Fruit fly (Drosophila melanogaster) whole organism, wandering third instar larva: Measurements from ENCODE around the gene tal-2A.

Source experiments
- Abd-B ChIP-seq: fragments of >200 bp; optimal IDR thresholded peaks from 2 replicates; lab custom pipeline; 2017; ENCODE audit warnings: missing biosample characterization, missing genetic modification characterization
- CG9705 ChIP-seq: fragments of 200-800 bp; sonication (Bioruptor generic); optimal IDR thresholded peaks from 2 replicates; lab custom pipeline; 2018; ENCODE audit warnings: missing biosample characterization, mild to moderate bottlenecking, missing genetic modification characterization
- Dfd ChIP-seq: fragments of >200 bp; optimal IDR thresholded peaks from 2 replicates; lab custom pipeline; 2017; ENCODE audit warnings: missing biosample characterization, missing genetic modification characterization
- GATAd ChIP-seq: sonication (Bioruptor generic); optimal IDR thresholded peaks from 2 replicates; lab custom pipeline; 2016; ENCODE audit warnings: missing biosample characterization, missing genetic modification characterization
- HLH106 ChIP-seq: fragments of 200-800 bp; optimal IDR thresholded peaks from 3 replicates; lab custom pipeline; 2019; ENCODE audit warnings: missing biosample characterization, mild to moderate bottlenecking, missing genetic modification characterization, moderate library complexity
- Hnf4 ChIP-seq: fragments of 200-800 bp; sonication (Bioruptor generic); optimal IDR thresholded peaks from 2 replicates; lab custom pipeline; 2016; ENCODE audit warnings: missing biosample characterization, mild to moderate bottlenecking, missing genetic modification characterization
- Hr83 ChIP-seq: fragments of 200-300 bp; sonication (Bioruptor generic); optimal IDR thresholded peaks from 2 replicates; lab custom pipeline; 2016; ENCODE audit warnings: missing biosample characterization, mild to moderate bottlenecking, missing genetic modification characterization, moderate library complexity; ENCODE audit not compliant: poor library complexity, severe bottlenecking
- Jra ChIP-seq: sonication (Bioruptor generic); optimal IDR thresholded peaks from 2 replicates; lab custom pipeline; 2016; ENCODE audit warnings: missing biosample characterization, missing genetic modification characterization
- Myc ChIP-seq: fragments of >200 bp; optimal IDR thresholded peaks from 2 replicates; lab custom pipeline; 2017
- N ChIP-seq: fragments of >200 bp; optimal IDR thresholded peaks from 2 replicates; lab custom pipeline; 2018; ENCODE audit warnings: missing biosample characterization, missing external identifiers, missing genetic modification characterization
- OdsH ChIP-seq: fragments of 200-800 bp; sonication (Bioruptor generic); optimal IDR thresholded peaks from 2 replicates; lab custom pipeline; 2016; ENCODE audit warnings: missing biosample characterization, mild to moderate bottlenecking, missing genetic modification characterization
- Rel ChIP-seq, 2 experiments: fragments of 200-800 bp; sonication (Bioruptor generic) in 1 of 2; optimal IDR thresholded peaks; 2 replicates in 1 of 2; 3 replicates in 1 of 2; lab custom pipeline; 2016 to 2019; ENCODE audit warnings: mild to moderate bottlenecking in 2 of 2, missing biosample characterization in 2 of 2, missing genetic modification characterization in 2 of 2, moderate library complexity in 1 of 2
- Sp1 ChIP-seq: fragments of 200-800 bp; sonication (Bioruptor generic); optimal IDR thresholded peaks from 3 replicates; lab custom pipeline; 2019; ENCODE audit warnings: missing biosample characterization, mild to moderate bottlenecking, missing genetic modification characterization, moderate library complexity
- br ChIP-seq: fragments of 200-800 bp; sonication (Bioruptor generic); optimal IDR thresholded peaks from 2 replicates; lab custom pipeline; 2016; ENCODE audit warnings: missing biosample characterization, missing genetic modification characterization
- brk ChIP-seq: fragments of 200-800 bp; sonication (Bioruptor generic); optimal IDR thresholded peaks from 2 replicates; lab custom pipeline; 2016; ENCODE audit warnings: missing biosample characterization, mild to moderate bottlenecking, missing genetic modification characterization
- dl ChIP-seq, 2 experiments: fragments of 175-275, 200-275 bp in 1 of 2; fragments of 200-275 bp in 1 of 2; sonication (Bioruptor generic); optimal IDR thresholded peaks; lab custom pipeline; 2018; ENCODE audit warnings: mild to moderate bottlenecking in 2 of 2, missing biosample characterization in 2 of 2, missing genetic modification characterization in 2 of 2, moderate library complexity in 2 of 2; ENCODE audit not compliant: partially characterized antibody in 2 of 2, insufficient read depth in 1 of 2
- dmrt93B ChIP-seq: fragments of 200-800 bp; sonication (Bioruptor generic); optimal IDR thresholded peaks from 2 replicates; lab custom pipeline; 2018; ENCODE audit warnings: missing biosample characterization, mild to moderate bottlenecking, missing genetic modification characterization
- dsf ChIP-seq: sonication (Bioruptor generic); optimal IDR thresholded peaks from 2 replicates; lab custom pipeline; 2016; ENCODE audit warnings: missing biosample characterization, missing genetic modification characterization, borderline replicate concordance
- ey ChIP-seq: fragments of 200-800 bp; sonication (Bioruptor generic); optimal IDR thresholded peaks from 2 replicates; lab custom pipeline; 2016; ENCODE audit warnings: missing biosample characterization, missing genetic modification characterization
- foxo ChIP-seq, 2 experiments: fragments of 200-800 bp; sonication (Bioruptor generic); optimal IDR thresholded peaks; 2 replicates in 1 of 2; 3 replicates in 1 of 2; lab custom pipeline; 2016 to 2017; ENCODE audit warnings: missing biosample characterization in 2 of 2, missing genetic modification characterization in 2 of 2
- fru ChIP-seq: fragments of 200-800 bp; sonication (Bioruptor generic); optimal IDR thresholded peaks from 3 replicates; lab custom pipeline; 2016; ENCODE audit warnings: missing biosample characterization, mild to moderate bottlenecking, missing genetic modification characterization
- h ChIP-seq: fragments of 200-800 bp; sonication (Bioruptor generic); optimal IDR thresholded peaks from 3 replicates; lab custom pipeline; 2016; ENCODE audit warnings: missing biosample characterization, mild to moderate bottlenecking, missing genetic modification characterization
- jim ChIP-seq: fragments of 175-275, 200-325 bp; sonication (Bioruptor generic); optimal IDR thresholded peaks from 2 replicates; lab custom pipeline; 2016; ENCODE audit warnings: missing biosample characterization, mild to moderate bottlenecking, missing genetic modification characterization
- pan ChIP-seq: fragments of >200 bp; optimal IDR thresholded peaks from 2 replicates; lab custom pipeline; 2017
- psq ChIP-seq: fragments of 200-800 bp; sonication (Bioruptor generic); optimal IDR thresholded peaks from 3 replicates; lab custom pipeline; 2017; ENCODE audit warnings: missing biosample characterization, mild to moderate bottlenecking, missing genetic modification characterization, moderate library complexity
- rgr ChIP-seq: fragments of 200-800 bp; sonication (Bioruptor generic); optimal IDR thresholded peaks from 3 replicates; lab custom pipeline; 2016; ENCODE audit warnings: missing biosample characterization, mild to moderate bottlenecking, missing genetic modification characterization
- sage ChIP-seq: fragments of 200-800 bp; sonication (Bioruptor generic); optimal IDR thresholded peaks from 2 replicates; lab custom pipeline; 2016; ENCODE audit warnings: missing biosample characterization, mild to moderate bottlenecking, missing genetic modification characterization
- sv ChIP-seq: fragments of 200-800 bp; sonication (Bioruptor generic); optimal IDR thresholded peaks from 3 replicates; lab custom pipeline; 2016; ENCODE audit warnings: missing biosample characterization, missing genetic modification characterization
- tai ChIP-seq: sonication (Bioruptor generic); optimal IDR thresholded peaks from 2 replicates; lab custom pipeline; 2016; ENCODE audit warnings: missing biosample characterization, missing genetic modification characterization
- usp ChIP-seq: fragments of >200 bp; optimal IDR thresholded peaks from 2 replicates; lab custom pipeline; 2017; ENCODE audit warnings: missing biosample characterization, missing genetic modification characterization
- woc ChIP-seq: sonication (Bioruptor generic); optimal IDR thresholded peaks from 2 replicates; lab custom pipeline; 2016; ENCODE audit warnings: missing biosample characterization, mild to moderate bottlenecking, missing genetic modification characterization

The tal-2A gene

DNA sequence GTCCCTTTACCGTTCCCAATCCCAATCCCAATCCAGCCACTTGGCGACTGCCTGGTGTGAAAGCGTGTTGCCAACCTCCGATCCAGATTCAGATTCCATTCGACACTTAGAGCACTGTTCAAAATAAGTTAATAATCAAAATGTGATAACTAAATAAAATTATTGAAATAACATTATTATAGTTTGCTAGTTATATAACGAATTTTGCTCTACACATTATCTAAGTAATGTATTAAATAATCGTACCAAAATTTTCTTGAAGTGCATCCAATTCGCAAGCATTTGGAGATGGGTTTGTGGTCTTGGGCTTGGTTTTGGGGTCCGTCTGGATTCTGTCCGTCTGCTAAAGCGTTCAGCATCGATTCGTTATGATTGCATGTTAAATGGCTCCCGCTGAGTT lies 36.4 kb downstream of the tal-2A start:
- TF ChIP-seq woc (GFP tag; lab: Kevin White, UChicago): peak; percentile 74
- TF ChIP-seq Sp1 (GFP tag; lab: Kevin White, UChicago): peak; percentile 92
- TF ChIP-seq dmrt93B: peak; percentile 68
- peak; percentile 74 for TF ChIP-seq CG9705 (GFP tag; lab: Kevin White, UChicago)
- peak; percentile 86 for TF ChIP-seq rgr (GFP tag; lab: Kevin White, UChicago)
- peak; percentile 67 for TF ChIP-seq Jra (GFP tag; lab: Kevin White, UChicago)
- TF ChIP-seq OdsH (GFP tag; lab: Kevin White, UChicago): peak; percentile 92
- peak; percentile 93 for TF ChIP-seq brk (GFP tag; lab: Kevin White, UChicago)
- TF ChIP-seq tai: peak; percentile 67
- TF ChIP-seq Abd-B (GFP tag; lab: Kevin White, UChicago): no peak
- peak; percentile 77 for TF ChIP-seq ey (GFP tag; lab: Kevin White, UChicago)
- TF ChIP-seq foxo (GFP tag; optimal IDR thresholded peaks at IDR 0.05; lab: Kevin White, UChicago): peak in 1 of 2 experiments; percentile 85
- peak; percentile 86 for TF ChIP-seq fru (GFP tag; lab: Kevin White, UChicago)
- peak; percentile 92 for TF ChIP-seq HLH106 (tag; lab: Kevin White, UChicago)
- TF ChIP-seq N: no peak
- no peak for TF ChIP-seq Rel (GFP tag; optimal IDR thresholded peaks at IDR 0.05; lab: Kevin White, UChicago)
- peak; percentile 67 for TF ChIP-seq Rel (tag; optimal IDR thresholded peaks at IDR 0.05; lab: Kevin White, UChicago)
- TF ChIP-seq dsf (GFP tag; lab: Kevin White, UChicago): peak; percentile 66
- TF ChIP-seq h: peak; percentile 91
- TF ChIP-seq Hr83 (GFP tag; lab: Kevin White, UChicago): no peak
- peak; percentile 81 for TF ChIP-seq br (GFP tag; lab: Kevin White, UChicago)
- TF ChIP-seq jim (GFP tag; lab: Kevin White, UChicago): no peak
- TF ChIP-seq pan (lab: Kevin White, UChicago): no peak
- peak; percentile 77 for TF ChIP-seq sage (GFP tag; lab: Kevin White, UChicago)
- peak; percentile 80 for TF ChIP-seq psq (GFP tag; lab: Kevin White, UChicago)
- TF ChIP-seq Hnf4 (GFP tag; lab: Kevin White, UChicago): peak; percentile 84
- TF ChIP-seq, all 38 proteins: peak for 20

DNA sequence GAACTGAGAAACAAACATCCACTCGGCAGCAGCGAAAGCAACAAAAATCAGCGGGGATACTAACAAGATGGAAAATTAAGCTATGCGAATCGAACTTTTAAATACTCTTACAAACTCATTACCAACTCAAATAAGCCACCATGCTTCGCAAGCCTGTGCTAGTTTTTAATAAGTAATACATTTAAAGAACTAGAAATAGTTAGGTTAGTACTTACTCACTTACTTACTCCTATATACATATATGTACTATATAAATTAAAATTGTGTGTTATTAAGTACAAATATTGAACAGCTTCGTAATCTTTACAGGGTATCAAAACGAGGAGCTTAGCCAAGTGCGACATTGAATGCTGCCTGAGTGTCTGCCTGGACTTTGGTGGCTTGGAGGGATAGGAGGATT lies 38.1 kb downstream of the tal-2A start:
- TF ChIP-seq Hr83 (GFP tag; lab: Kevin White, UChicago) (no peak), Dfd (GFP tag; lab: Kevin White, UChicago) (no peak), sv (no peak), rgr (GFP tag; lab: Kevin White, UChicago) (peak; percentile 14), ey (GFP tag; lab: Kevin White, UChicago) (peak; percentile 9), HLH106 (tag; lab: Kevin White, UChicago) (peak; percentile 54), h (peak; percentile 39), OdsH (GFP tag; lab: Kevin White, UChicago) (peak; percentile 22), Sp1 (GFP tag; lab: Kevin White, UChicago) (peak; percentile 45), foxo (GFP tag; optimal IDR thresholded peaks at IDR 0.05; lab: Kevin White, UChicago) (peak in 1 of 2 experiments; percentile 39), Jra (GFP tag; lab: Kevin White, UChicago) (no peak), dl (GFP tag; optimal IDR thresholded peaks at IDR 0.05; lab: Kevin White, UChicago; ENCODE audit: insufficient read depth in 1 of 2, partially characterized antibody in 2 of 2) (no peak), br (GFP tag; lab: Kevin White, UChicago) (no peak), usp (GFP tag; lab: Kevin White, UChicago) (no peak), psq (GFP tag; lab: Kevin White, UChicago) (peak; percentile 7), dmrt93B (peak; percentile 10), GATAd (GFP tag; lab: Kevin White, UChicago) (no peak), fru (GFP tag; lab: Kevin White, UChicago) (peak; percentile 32)

DNA sequence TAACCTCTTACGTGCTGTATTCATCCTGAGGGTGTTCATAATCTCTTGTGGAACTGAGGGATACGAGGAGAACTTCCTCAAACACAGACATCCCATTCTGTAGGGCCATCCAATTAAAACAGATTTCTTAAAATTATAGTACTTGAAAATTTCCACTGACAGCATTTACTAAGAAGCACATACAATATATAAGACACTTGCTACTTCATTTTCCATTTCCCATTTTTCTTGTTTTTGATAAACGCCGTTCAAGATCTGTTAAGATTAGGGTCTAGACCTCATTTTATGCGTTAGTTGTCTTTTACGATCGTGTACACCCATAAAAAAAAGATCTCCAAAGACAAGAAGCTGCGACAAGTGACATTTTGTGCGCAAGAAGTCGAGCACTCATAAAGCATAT lies 42.4 kb downstream of the tal-2A start, which contains the start of gene CG14362:
CG14362 (minus strand) TSS at position 101 of the 400 bp plus-strand sequence.
- TF ChIP-seq OdsH (GFP tag; lab: Kevin White, UChicago) (no peak), Rel (GFP tag; optimal IDR thresholded peaks at IDR 0.05; lab: Kevin White, UChicago) (no peak), Rel (tag; optimal IDR thresholded peaks at IDR 0.05; lab: Kevin White, UChicago) (no peak), br (GFP tag; lab: Kevin White, UChicago) (no peak), Myc (lab: Kevin White, UChicago) (no peak)

DNA sequence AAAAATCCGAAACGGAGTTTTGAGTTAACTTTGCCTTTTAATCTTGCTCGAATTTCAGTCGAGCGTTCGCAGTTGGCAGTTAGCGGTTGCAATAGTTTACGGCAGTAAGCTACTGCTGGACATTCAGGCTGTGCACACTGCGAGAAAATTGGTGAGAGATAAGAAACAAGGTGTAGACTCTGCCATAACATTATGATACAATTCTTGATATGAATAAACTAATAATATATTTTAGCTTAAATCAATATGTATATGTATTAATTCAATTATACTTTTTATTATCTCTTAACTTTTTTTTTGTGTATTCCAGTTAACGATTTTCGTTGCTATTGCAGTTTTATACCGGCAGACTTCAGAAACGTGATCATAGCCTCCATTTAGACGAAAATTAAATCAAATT lies 44.4 kb downstream of the tal-2A start:
- TF ChIP-seq N: no peak
- peak in 1 of 2 experiments; percentile 12 for TF ChIP-seq foxo (GFP tag; optimal IDR thresholded peaks at IDR 0.05; lab: Kevin White, UChicago)
- TF ChIP-seq, all 38 proteins: peak for 1
